Worm (Caenorhabditis elegans): ENCODE measurements around the gene npr-10.

The npr-10 gene

ce11 chrX:13038791-13039190, 6.3 kb upstream of the npr-10 start:
- TF ChIP-seq nfya-2 (GFP tag; IDR thresholded peaks at IDR 0.05) (no peak), hmg-20 (GFP tag; IDR thresholded peaks at IDR 0.05) (0 out of 2 replicates have a peak, but pooled peaks have one; percentile 44), athp-1 (tag; optimal IDR thresholded peaks at IDR 0.05) (peak; percentile 2), rpc-1 (optimal IDR thresholded peaks at IDR 0.05) (peak; percentile 85), rpc-1 (tag; optimal IDR thresholded peaks at IDR 0.05) (peak; percentile 86), Y67H2A.10 (GFP tag; conservative IDR thresholded peaks at IDR 0.05) (0 out of 2 replicates have a peak, but pooled peaks have one; percentile 20), ztf-25 (GFP tag; IDR thresholded peaks at IDR 0.05) (0 out of 2 replicates have a peak, but pooled peaks have one; percentile 48), rcor-1 (GFP tag; IDR thresholded peaks at IDR 0.05) (peak; percentile 74; the same call in 1 of the 2 replicates), ekl-4 (GFP tag; IDR thresholded peaks at IDR 0.05) (no peak), somi-1 (GFP tag; optimal IDR thresholded peaks at IDR 0.05) (no peak), mcd-1 (GFP tag; IDR thresholded peaks at IDR 0.05) (no peak), sptf-2 (GFP tag; optimal IDR thresholded peaks at IDR 0.05) (peak; percentile 53), nhr-90 (tag; optimal IDR thresholded peaks at IDR 0.05) (peak; percentile 83), lag-1 (GFP tag; IDR thresholded peaks at IDR 0.05) (no peak), aptf-3 (GFP tag; IDR thresholded peaks at IDR 0.05) (0 out of 2 replicates have a peak, but pooled peaks have one; percentile 59), dpl-1 (GFP tag; optimal IDR thresholded peaks at IDR 0.05) (no peak), ztf-18 (tag; optimal IDR thresholded peaks at IDR 0.05) (peak; percentile 62), cebp-2 (GFP tag; IDR thresholded peaks at IDR 0.05) (peak; percentile 87; the same call in 1 of the 2 replicates), bed-2 (GFP tag; IDR thresholded peaks at IDR 0.05) (no peak), madf-6 (GFP tag; IDR thresholded peaks at IDR 0.05) (peak; percentile 69; the same call in 1 of the 2 replicates), lsy-27 (tag; optimal IDR thresholded peaks at IDR 0.05; ENCODE audit: borderline replicate concordance, insufficient read depth) (peak; percentile 69), F22D6.2 (tag; optimal IDR thresholded peaks at IDR 0.05) (peak; percentile 30), zim-3 (tag; optimal IDR thresholded peaks at IDR 0.05) (no peak), nhr-179 (tag; optimal IDR thresholded peaks at IDR 0.05) (peak; percentile 64), mxl-1 (tag; optimal IDR thresholded peaks at IDR 0.05) (peak; percentile 47), nhr-120 (GFP tag; IDR thresholded peaks at IDR 0.05) (no peak), let-607 (tag; optimal IDR thresholded peaks at IDR 0.05) (peak; percentile 20 to 55), Y56A3A.18 (GFP tag; IDR thresholded peaks at IDR 0.05) (peak; percentile 27; the same call in 1 of the 2 replicates), C06A6.2 (GFP tag; conservative IDR thresholded peaks at IDR 0.05) (no peak), hmg-1.2 (GFP tag; IDR thresholded peaks at IDR 0.05) (no peak; the same call in 1 of the 2 replicates), atf-7 (tag; optimal IDR thresholded peaks at IDR 0.05) (peak; percentile 12), F10E7.11 (tag; optimal IDR thresholded peaks at IDR 0.05) (peak; percentile 54), snpc-4 (GFP tag; optimal IDR thresholded peaks at IDR 0.05) (peak; percentile 73), snpc-4 (tag; optimal IDR thresholded peaks at IDR 0.05) (peak in 1 of 4 experiments; percentile 56), snpc-1.3 (tag; optimal IDR thresholded peaks at IDR 0.05; ENCODE audit: insufficient read depth) (peak; percentile 61), die-1 (tag; optimal IDR thresholded peaks at IDR 0.05) (peak; percentile 83), F23B12.7 (tag; optimal IDR thresholded peaks at IDR 0.05; ENCODE audit: insufficient read depth) (peak; percentile 60), nhr-80 (tag; optimal IDR thresholded peaks at IDR 0.05) (peak; percentile 60), dox-1 (GFP tag; IDR thresholded peaks at IDR 0.05) (peak; percentile 87; the same call in 1 of the 2 replicates), mes-4 (tag; optimal IDR thresholded peaks at IDR 0.05) (peak; percentile 64), ztf-28 (GFP tag; IDR thresholded peaks at IDR 0.05) (0 out of 2 replicates have a peak, but pooled peaks have one; percentile 29), repo-1 (tag; optimal IDR thresholded peaks at IDR 0.05) (no peak), egrh-3 (GFP tag; IDR thresholded peaks at IDR 0.05) (no peak; the same call in 1 of the 2 replicates), him-1 (tag; optimal IDR thresholded peaks at IDR 0.05) (peak; percentile 90), dpff-1 (tag; optimal IDR thresholded peaks at IDR 0.05) (no peak), T07F8.4 (tag; optimal IDR thresholded peaks at IDR 0.05) (peak; percentile 59), lin-40 (tag; optimal IDR thresholded peaks at IDR 0.05) (peak; percentile 56), hrde-1 (tag; optimal IDR thresholded peaks at IDR 0.05; ENCODE audit: borderline replicate concordance) (no peak), F37B4.10 (GFP tag; IDR thresholded peaks at IDR 0.05) (no peak)
